Worm (Caenorhabditis elegans) whole organism, L4 larva: ENCODE measurements around the gene B0334.13.

Experiments
- R02D3.7 ChIP-seq: fragments of 150-350 bp; sonication (generic microtip); optimal IDR thresholded peaks from 3 replicates; lab custom pipeline; 2014; ENCODE audit warnings: missing biosample characterization, missing genetic modification characterization
- aha-1 ChIP-seq: fragments of 150-350 bp; peaks from one replicate; lab custom pipeline; 2014; ENCODE audit warnings: missing biosample characterization, missing genetic modification characterization
- dve-1 ChIP-seq: sonication (generic microtip); optimal IDR thresholded peaks from 2 replicates; lab custom pipeline; 2017; ENCODE audit warnings: antibody characterized with exemption, mild to moderate bottlenecking, missing genetic modification characterization, missing compliant biosample characterization; ENCODE audit not compliant: insufficient read depth

ce11 chrII:11514775-11515174 lies 26.7 kb downstream of the B0334.13 start, which contains the start of gene srh-44:
- no peak for TF ChIP-seq R02D3.7 (tag; lab: Kevin White, UChicago)
- TF ChIP-seq dve-1 (tag; lab: Kevin White, UChicago): no peak
- TF ChIP-seq aha-1 (tag; lab: Kevin White, UChicago): no peak
